Worm (Caenorhabditis elegans): ENCODE data around the gene cpg-19.

ce11 chrX:16590803-16591202 lies 30.8 kb upstream of the cpg-19 start:
- TF ChIP-seq lsy-27 (tag; optimal IDR thresholded peaks at IDR 0.05; ENCODE audit: borderline replicate concordance, insufficient read depth) (peak; percentile 53), unc-62 (GFP tag; optimal IDR thresholded peaks at IDR 0.05) (no peak), rec-8 (tag; optimal IDR thresholded peaks at IDR 0.05) (peak; percentile 57 to 69), snpc-4 (GFP tag; optimal IDR thresholded peaks at IDR 0.05) (peak; percentile 73), snpc-4 (tag; optimal IDR thresholded peaks at IDR 0.05) (peak in 3 of 4 experiments; percentile 67 to 83 (median 72)), ama-1 (optimal IDR thresholded peaks at IDR 0.05) (no peak), ama-1 (GFP tag; optimal IDR thresholded peaks at IDR 0.05) (peak; percentile 14 to 90), tbp1 (GFP tag; optimal IDR thresholded peaks at IDR 0.05) (peak; percentile 96)
